Worm (Caenorhabditis elegans) whole organism, young adult: ENCODE measurements around the gene cox-11.

Experiments used
- B0261.1 ChIP-seq: sonication (generic microtip); optimal IDR thresholded peaks from 2 replicates; lab custom pipeline; 2016; ENCODE audit warnings: mild to moderate bottlenecking, missing genetic modification characterization, moderate library complexity, missing compliant biosample characterization
- F33H1.4 ChIP-seq: fragments of 200-800 bp; sonication (Bioruptor generic); IDR thresholded peaks from 2 replicates; pipeline ENCODE4 v1.3.6; 2022; ENCODE audit warnings: missing genetic modification reagents, missing genetic modification characterization, missing compliant biosample characterization
- F39B2.1 ChIP-seq: fragments of 200-800 bp; sonication (Bioruptor generic); IDR thresholded peaks from 2 replicates; pipeline ENCODE4 v1.3.6; 2022; ENCODE audit warnings: missing genetic modification reagents, missing genetic modification characterization, missing compliant biosample characterization
- F49E8.2 ChIP-seq: sonication (generic microtip); optimal IDR thresholded peaks from 3 replicates; lab custom pipeline; 2017; ENCODE audit warnings: missing genetic modification characterization, mild to moderate bottlenecking, missing compliant biosample characterization, antibody characterized with exemption, moderate library complexity; ENCODE audit not compliant: insufficient read depth
- F57C9.4 ChIP-seq: sonication (generic microtip); optimal IDR thresholded peaks from 2 replicates; lab custom pipeline; 2017; ENCODE audit warnings: mild to moderate bottlenecking, missing genetic modification characterization, missing compliant biosample characterization
- K11D2.4 ChIP-seq: fragments of 200-800 bp; sonication (Bioruptor generic); IDR thresholded peaks from 2 replicates; pipeline ENCODE4 v1.3.6; 2022; ENCODE audit warnings: missing genetic modification reagents, missing genetic modification characterization, missing compliant biosample characterization
- K12H6.12 ChIP-seq: fragments of 200-800 bp; sonication (Bioruptor generic); optimal IDR thresholded peaks from 2 replicates; lab custom pipeline; 2018; ENCODE audit warnings: mild to moderate bottlenecking, missing genetic modification characterization, missing compliant biosample characterization
- ZK185.1 ChIP-seq: sonication (generic microtip); optimal IDR thresholded peaks from 2 replicates; lab custom pipeline; 2016; ENCODE audit warnings: mild to moderate bottlenecking, missing genetic modification characterization, missing compliant biosample characterization; ENCODE audit not compliant: poor library complexity, severe bottlenecking
- ama-1 ChIP-seq, 3 experiments: fragments of 150-350 bp in 1 of 3; sonication (generic microtip) in 2 of 3; optimal IDR thresholded peaks; 2 replicates each; lab custom pipeline; 2014 to 2018; ENCODE audit warnings: missing biosample characterization in 2 of 3, missing genetic modification characterization in 2 of 3, missing genetic modification reagents in 2 of 3
- atf-7 ChIP-seq: sonication (generic microtip); optimal IDR thresholded peaks from 2 replicates; lab custom pipeline; 2017; ENCODE audit warnings: mild to moderate bottlenecking, missing genetic modification characterization, missing compliant biosample characterization
- bed-1 ChIP-seq: fragments of 200-800 bp; sonication (Bioruptor generic); IDR thresholded peaks from 2 replicates; pipeline ENCODE4 v1.3.6; 2022; ENCODE audit warnings: missing genetic modification reagents, missing genetic modification characterization, missing compliant biosample characterization
- bed-2 ChIP-seq: fragments of 200-800 bp; sonication (Bioruptor generic); IDR thresholded peaks from 2 replicates; pipeline ENCODE4 v1.3.6; 2022; ENCODE audit warnings: missing genetic modification reagents, missing genetic modification characterization, missing compliant biosample characterization
- cebp-1 ChIP-seq, 2 experiments: fragments of 200-800 bp in 1 of 2; sonication (Bioruptor generic) in 1 of 2; sonication (generic microtip) in 1 of 2; IDR thresholded peaks in 1 of 2; optimal IDR thresholded peaks in 1 of 2; 2 replicates each; pipeline versions ENCODE4 v1.3.6 to Lab custom; 2017 to 2022; ENCODE audit warnings: missing compliant biosample characterization in 2 of 2, missing genetic modification characterization in 2 of 2, mild to moderate bottlenecking in 1 of 2, missing genetic modification reagents in 1 of 2, moderate library complexity in 1 of 2
- cebp-2 ChIP-seq: fragments of 200-800 bp; sonication (Bioruptor generic); IDR thresholded peaks from 2 replicates; pipeline ENCODE4 v1.3.6; 2022; ENCODE audit warnings: missing genetic modification characterization, missing compliant biosample characterization
- ceh-58 ChIP-seq: fragments of 200-800 bp; sonication (Bioruptor generic); IDR thresholded peaks from 2 replicates; pipeline ENCODE4 v1.3.6; 2022; ENCODE audit warnings: missing genetic modification characterization, missing compliant biosample characterization
- ceh-91 ChIP-seq: fragments of 200-800 bp; sonication (Bioruptor generic); IDR thresholded peaks from 2 replicates; pipeline ENCODE4 v1.3.6; 2022; ENCODE audit warnings: missing genetic modification reagents, missing genetic modification characterization, missing compliant biosample characterization
- chd-7 ChIP-seq: sonication (generic microtip); optimal IDR thresholded peaks from 2 replicates; lab custom pipeline; 2016; ENCODE audit warnings: mild to moderate bottlenecking, missing genetic modification characterization, moderate library complexity, missing compliant biosample characterization
- egl-18 ChIP-seq: fragments of 200-800 bp; sonication (Bioruptor generic); IDR thresholded peaks from 2 replicates; pipeline ENCODE4 v1.3.6; 2022; ENCODE audit warnings: missing genetic modification reagents, missing genetic modification characterization, missing compliant biosample characterization
- ekl-4 ChIP-seq: fragments of 200-800 bp; sonication (Bioruptor generic); IDR thresholded peaks from 2 replicates; pipeline ENCODE4 v1.3.6; 2022; ENCODE audit warnings: missing genetic modification reagents, missing genetic modification characterization, missing compliant biosample characterization
- gei-17 ChIP-seq: fragments of 200-800 bp; sonication (Bioruptor generic); optimal IDR thresholded peaks from 2 replicates; lab custom pipeline; 2018; ENCODE audit warnings: mild to moderate bottlenecking, missing genetic modification characterization, missing compliant biosample characterization
- him-1 ChIP-seq: sonication (generic microtip); optimal IDR thresholded peaks from 2 replicates; lab custom pipeline; 2016; ENCODE audit warnings: missing genotype, missing genetic modification reagents, missing genetic modification characterization, missing compliant biosample characterization
- hlh-26 ChIP-seq: fragments of 200-800 bp; sonication (Bioruptor generic); conservative IDR thresholded peaks from 2 replicates; pipeline ENCODE4 v1.3.6; 2022; ENCODE audit warnings: missing genetic modification reagents, missing genetic modification characterization, missing compliant biosample characterization
- hmg-1.2 ChIP-seq: fragments of 200-800 bp; sonication (Bioruptor generic); IDR thresholded peaks from 2 replicates; pipeline ENCODE4 v1.3.6; 2022; ENCODE audit warnings: missing genetic modification reagents, missing genetic modification characterization, missing compliant biosample characterization
- hsf-1 ChIP-seq: fragments of 200-800 bp; sonication (Bioruptor generic); IDR thresholded peaks from 2 replicates; pipeline ENCODE4 v1.3.6; 2022; ENCODE audit warnings: missing genetic modification reagents, missing genetic modification characterization, missing compliant biosample characterization
- lag-1 ChIP-seq: fragments of 200-800 bp; sonication (Bioruptor generic); IDR thresholded peaks from 2 replicates; pipeline ENCODE4 v1.3.6; 2022; ENCODE audit warnings: missing genetic modification reagents, missing genetic modification characterization, missing compliant biosample characterization
- lin-26 ChIP-seq: fragments of 200-800 bp; sonication (Bioruptor generic); IDR thresholded peaks from 2 replicates; pipeline ENCODE4 v1.3.6; 2022; ENCODE audit warnings: missing genetic modification reagents, missing genetic modification characterization, missing compliant biosample characterization
- lsy-27 ChIP-seq: sonication (generic microtip); optimal IDR thresholded peaks from 2 replicates; lab custom pipeline; 2017; ENCODE audit warnings: missing genetic modification characterization, mild to moderate bottlenecking, missing compliant biosample characterization, antibody characterized with exemption, missing genotype, borderline replicate concordance; ENCODE audit not compliant: insufficient read depth
- madf-10 ChIP-seq: sonication (generic microtip); optimal IDR thresholded peaks from 2 replicates; lab custom pipeline; 2016; ENCODE audit warnings: mild to moderate bottlenecking, missing genetic modification characterization, missing compliant biosample characterization
- mcd-1 ChIP-seq: fragments of 200-800 bp; sonication (Bioruptor generic); IDR thresholded peaks from 2 replicates; pipeline ENCODE4 v1.3.6; 2022; ENCODE audit warnings: missing genetic modification reagents, missing genetic modification characterization, missing compliant biosample characterization
- mel-28 ChIP-seq: sonication (generic microtip); optimal IDR thresholded peaks from 2 replicates; lab custom pipeline; 2016; ENCODE audit warnings: borderline replicate concordance, mild to moderate bottlenecking, missing genetic modification characterization, missing compliant biosample characterization
- nfya-2 ChIP-seq: fragments of 200-800 bp; sonication (Bioruptor generic); IDR thresholded peaks from 2 replicates; pipeline ENCODE4 v1.3.6; 2022; ENCODE audit warnings: missing genetic modification reagents, missing genetic modification characterization, missing compliant biosample characterization
- nhr-120 ChIP-seq: fragments of 200-800 bp; sonication (Bioruptor generic); IDR thresholded peaks from 2 replicates; pipeline ENCODE4 v1.3.6; 2022; ENCODE audit warnings: missing genetic modification characterization, missing compliant biosample characterization
- nhr-90 ChIP-seq: sonication (generic microtip); optimal IDR thresholded peaks from 2 replicates; lab custom pipeline; 2016; ENCODE audit warnings: missing genotype, mild to moderate bottlenecking, missing genetic modification characterization, missing compliant biosample characterization
- pbrm-1 ChIP-seq: fragments of 200-800 bp; sonication (Bioruptor generic); IDR thresholded peaks from 2 replicates; pipeline ENCODE4 v1.3.6; 2022; ENCODE audit warnings: missing genetic modification reagents, missing genetic modification characterization, missing compliant biosample characterization
- pha-4 ChIP-seq: fragments of 150-350 bp; sonication (generic microtip); optimal IDR thresholded peaks from 2 replicates; lab custom pipeline; 2014; ENCODE audit warnings: missing biosample characterization, missing genetic modification reagents, missing genetic modification characterization
- sdz-38 ChIP-seq: sonication (generic microtip); optimal IDR thresholded peaks from 2 replicates; lab custom pipeline; 2016; ENCODE audit warnings: missing genotype, missing genetic modification characterization, missing compliant biosample characterization
- snpc-3.4 ChIP-seq: sonication (generic microtip); optimal IDR thresholded peaks from 2 replicates; lab custom pipeline; 2017; ENCODE audit warnings: missing genetic modification characterization, mild to moderate bottlenecking, missing compliant biosample characterization, antibody characterized with exemption, moderate library complexity, missing genotype, missing genetic modification reagents
- somi-1 ChIP-seq: fragments of 200-800 bp; sonication (Bioruptor generic); optimal IDR thresholded peaks from 2 replicates; lab custom pipeline; 2018; ENCODE audit warnings: mild to moderate bottlenecking, missing genetic modification characterization, missing compliant biosample characterization
- tlf-1 ChIP-seq: fragments of 200-800 bp; sonication (Bioruptor generic); optimal IDR thresholded peaks from 2 replicates; lab custom pipeline; 2018; ENCODE audit warnings: mild to moderate bottlenecking, missing genetic modification characterization, missing compliant biosample characterization
- unc-130 ChIP-seq: sonication (generic microtip); optimal IDR thresholded peaks from 2 replicates; lab custom pipeline; 2016; ENCODE audit warnings: missing genetic modification reagents, missing genetic modification characterization, missing compliant biosample characterization
- xnd-1 ChIP-seq: sonication (generic microtip); optimal IDR thresholded peaks from 2 replicates; lab custom pipeline; 2016; ENCODE audit warnings: missing genotype, missing genetic modification reagents, missing genetic modification characterization, missing compliant biosample characterization
- ztf-22 ChIP-seq: fragments of 200-800 bp; sonication (Bioruptor generic); optimal IDR thresholded peaks from 2 replicates; lab custom pipeline; 2018; ENCODE audit warnings: mild to moderate bottlenecking, missing genetic modification characterization, moderate library complexity, missing compliant biosample characterization
- ztf-26 ChIP-seq: sonication (generic microtip); optimal IDR thresholded peaks from 2 replicates; lab custom pipeline; 2017; ENCODE audit warnings: missing genetic modification characterization, missing compliant biosample characterization
- ztf-28 ChIP-seq: fragments of 200-800 bp; sonication (Bioruptor generic); IDR thresholded peaks from 2 replicates; pipeline ENCODE4 v1.3.6; 2022; ENCODE audit warnings: missing genetic modification reagents, missing genetic modification characterization, missing compliant biosample characterization
- ztf-3 ChIP-seq: fragments of 200-800 bp; sonication (Bioruptor generic); optimal IDR thresholded peaks from 2 replicates; lab custom pipeline; 2018; ENCODE audit warnings: mild to moderate bottlenecking, missing genetic modification characterization, missing compliant biosample characterization
- ztf-6 ChIP-seq: fragments of 200-800 bp; sonication (Bioruptor generic); IDR thresholded peaks from 2 replicates; pipeline ENCODE4 v1.3.6; 2022; ENCODE audit warnings: missing genetic modification reagents, missing genetic modification characterization, missing compliant biosample characterization

cox-11 gene

ce11 chrIV:13240078-13240841 is 3.9 kb upstream of the cox-11 start, which contains the start of gene rpl-12 (continued):
- peak; percentile 60 for TF ChIP-seq ztf-3
- TF ChIP-seq nfya-2 (GFP tag; lab: Robert Waterston, UW): no peak
- peak; percentile 87 for TF ChIP-seq hsf-1 (GFP tag; lab: Robert Waterston, UW)
- TF ChIP-seq F57C9.4 (tag; lab: Kevin White, UChicago): peak; percentile 10
- peak; percentile 95 for TF ChIP-seq madf-10
- TF ChIP-seq gei-17 (GFP tag; lab: Kevin White, UChicago): peak; percentile 86
- TF ChIP-seq hmg-1.2 (GFP tag; lab: Robert Waterston, UW): peak; percentile 97
- peak; percentile 90 for TF ChIP-seq snpc-3.4 (tag; lab: Kevin White, UChicago)
- TF ChIP-seq ztf-22 (GFP tag; lab: Kevin White, UChicago): peak; percentile 78
- TF ChIP-seq egl-18 (GFP tag; lab: Robert Waterston, UW): no peak; the same call in 1 of the 2 replicates
- peak; percentile 80; the same call in 1 of the 2 replicates for TF ChIP-seq ztf-28 (GFP tag; lab: Robert Waterston, UW)
- TF ChIP-seq mel-28: peak; percentile 83
- no peak for TF ChIP-seq bed-2 (GFP tag; lab: Robert Waterston, UW)
- peak; percentile 40 for TF ChIP-seq B0261.1 (tag; lab: Kevin White, UChicago)
- peak; percentile 96 for TF ChIP-seq ZK185.1
- TF ChIP-seq bed-1 (GFP tag; lab: Robert Waterston, UW): no peak
- TF ChIP-seq pbrm-1 (GFP tag; lab: Robert Waterston, UW): peak; percentile 98
- peak; percentile 94 for TF ChIP-seq pha-4 (tag; lab: Kevin White, UChicago)
- peak; percentile 98 for TF ChIP-seq cebp-2 (GFP tag; lab: Robert Waterston, UW)
- TF ChIP-seq unc-130 (GFP tag; lab: Kevin White, UChicago): peak; percentile 94
- TF ChIP-seq mcd-1 (GFP tag; lab: Robert Waterston, UW): peak; percentile 100
- TF ChIP-seq atf-7 (tag; lab: Kevin White, UChicago): peak; percentile 92
- TF ChIP-seq F33H1.4 (GFP tag; lab: Robert Waterston, UW): peak; percentile 91
- peak; percentile 98 for TF ChIP-seq ekl-4 (GFP tag; lab: Robert Waterston, UW)
- peak; percentile 87 for TF ChIP-seq cebp-1 (GFP tag; IDR thresholded peaks at IDR 0.05; lab: Robert Waterston, UW)
- TF ChIP-seq cebp-1 (tag; optimal IDR thresholded peaks at IDR 0.05; lab: Kevin White, UChicago): peak; percentile 96
- TF ChIP-seq nhr-120 (GFP tag; lab: Robert Waterston, UW): no peak
- peak; percentile 97 for TF ChIP-seq ztf-26 (tag; lab: Kevin White, UChicago)
- no peak for TF ChIP-seq lag-1 (GFP tag; lab: Robert Waterston, UW)
- peak; percentile 66 for TF ChIP-seq him-1
- TF ChIP-seq lsy-27 (tag; lab: Kevin White, UChicago): peak; percentile 17
- peak; percentile 95 for TF ChIP-seq ceh-91 (GFP tag; lab: Robert Waterston, UW)
- TF ChIP-seq lin-26: peak; percentile 51
- TF ChIP-seq hlh-26 (GFP tag; lab: Robert Waterston, UW): no peak
- peak; percentile 97 for TF ChIP-seq K11D2.4
- TF ChIP-seq F49E8.2 (tag; lab: Kevin White, UChicago): peak; percentile 92
- TF ChIP-seq somi-1 (GFP tag; lab: Kevin White, UChicago): peak; percentile 94
- no peak for TF ChIP-seq ama-1 (optimal IDR thresholded peaks at IDR 0.05; lab: Kevin White, UChicago)
- no peak for TF ChIP-seq ama-1 (GFP tag; optimal IDR thresholded peaks at IDR 0.05; lab: Kevin White, UChicago)
- peak; percentile 79; the same call in 1 of the 2 replicates for TF ChIP-seq F39B2.1 (GFP tag; lab: Robert Waterston, UW)
- TF ChIP-seq sdz-38 (tag; lab: Kevin White, UChicago): no peak
- TF ChIP-seq ztf-6 (GFP tag; lab: Robert Waterston, UW): peak; percentile 89
- TF ChIP-seq ceh-58: no peak
- TF ChIP-seq xnd-1 (tag; lab: Kevin White, UChicago): peak; percentile 75
- TF ChIP-seq tlf-1 (GFP tag; lab: Kevin White, UChicago): peak; percentile 99
- TF ChIP-seq K12H6.12 (tag; lab: Kevin White, UChicago): peak; percentile 97
- peak; percentile 90 for TF ChIP-seq chd-7 (tag; lab: Kevin White, UChicago)
- TF ChIP-seq nhr-90 (tag; lab: Kevin White, UChicago): peak; percentile 62
